Fruit fly (Drosophila melanogaster) S2 (cell line): ENCODE measurements around the gene CG7208.

Experiments
- CG8478 ChIP-seq: fragments of >200 bp; optimal IDR thresholded peaks from 2 replicates; lab custom pipeline; 2018
- CTCF ChIP-seq, 2 experiments: fragments of >200 bp; optimal IDR thresholded peaks; 2 replicates each; lab custom pipeline; 2018

- TF ChIP-seq CG8478 (lab: Kevin White, UChicago) (no peak), CTCF (optimal IDR thresholded peaks at IDR 0.05; lab: Kevin White, UChicago) (no peak)
These were observed 33.7 kb downstream of the CG7208 start, which contains the start of gene CG14316 for dm6 chr3R:18151820-18152219.
